Fruit fly (Drosophila melanogaster): ENCODE measurements around the gene mRpS31.

mRpS31 gene

DNA sequence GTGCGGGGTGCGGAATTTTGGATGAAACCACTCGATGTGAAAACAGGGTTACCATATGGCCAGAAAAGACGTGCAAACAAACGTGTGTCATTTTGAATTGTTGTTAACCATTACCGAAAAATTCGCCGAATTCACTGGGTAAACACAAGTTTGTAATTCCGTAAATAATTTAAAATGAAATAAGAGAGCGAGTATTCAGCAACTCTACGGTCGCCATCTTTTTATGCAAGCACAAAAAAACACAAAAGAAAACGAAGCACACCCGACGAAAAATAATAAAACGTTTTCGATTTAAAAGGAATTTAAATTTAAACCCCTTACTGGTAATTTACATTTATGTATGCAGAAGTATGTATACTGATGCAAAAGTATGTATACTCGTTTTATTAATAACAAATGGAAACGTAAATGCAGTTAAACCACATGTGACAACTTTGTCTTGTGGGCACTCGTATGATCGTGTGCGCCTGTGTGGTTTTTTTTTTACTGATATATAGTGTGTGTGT, 40.9 kb downstream of the mRpS31 start:
- no peak for TF ChIP-seq CTCF (optimal IDR thresholded peaks at IDR 0.05)

DNA sequence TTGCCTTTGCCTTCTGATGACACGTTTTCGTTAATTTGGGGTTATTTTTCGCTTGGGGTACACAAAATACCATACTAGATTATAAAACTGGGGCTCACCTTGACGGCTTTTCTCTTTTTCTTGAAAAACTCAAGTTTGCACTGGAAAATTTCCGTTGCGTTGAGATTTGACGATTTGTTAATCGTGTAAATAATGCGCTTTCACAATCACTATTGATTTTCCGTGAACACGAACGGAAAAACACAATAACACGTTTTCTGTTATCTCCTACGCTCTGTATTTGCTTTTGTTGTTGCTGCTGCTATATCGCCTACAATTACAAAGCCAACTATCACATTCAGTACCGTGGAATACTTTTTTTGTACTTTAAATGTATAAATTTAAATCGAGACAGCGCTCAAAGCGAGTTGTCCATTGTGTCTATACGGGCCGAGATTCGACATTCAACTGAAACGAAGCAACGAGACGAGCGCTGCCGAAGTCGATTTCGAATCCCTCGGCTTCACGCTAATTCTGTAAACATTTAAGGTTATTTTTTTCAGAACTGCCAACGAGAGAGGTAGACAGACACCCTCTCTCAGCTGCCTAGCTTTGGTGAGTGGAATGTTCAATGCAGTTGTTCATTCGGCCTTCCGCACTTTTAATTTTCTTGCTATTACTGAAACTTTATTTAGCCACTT, 41.5 kb downstream of the mRpS31 start:
- no peak for TF ChIP-seq CG8478 (optimal IDR thresholded peaks at IDR 0.05)
- TF ChIP-seq CTCF (optimal IDR thresholded peaks at IDR 0.05), result no peak

DNA sequence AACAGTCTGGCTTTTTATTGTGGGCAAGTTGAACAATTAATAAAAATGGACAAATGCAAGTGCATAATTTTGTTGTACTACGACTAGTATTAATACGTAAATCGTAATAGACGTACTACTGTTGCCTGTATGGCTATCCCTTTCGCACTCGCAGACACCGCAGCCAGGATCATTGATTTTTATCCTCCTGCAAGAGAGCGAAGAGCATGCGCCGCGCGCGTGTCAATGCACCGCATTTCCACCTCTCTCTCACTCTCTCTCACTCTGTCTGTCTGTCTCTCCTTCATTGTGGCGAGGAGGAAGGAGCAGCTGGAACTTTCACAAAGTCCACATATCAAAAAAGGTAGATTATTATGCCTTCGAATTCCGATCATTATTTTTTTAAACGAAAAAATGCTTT, 42.1 kb downstream of the mRpS31 start:
- TF ChIP-seq CTCF (optimal IDR thresholded peaks at IDR 0.05) (no peak), CG8478 (optimal IDR thresholded peaks at IDR 0.05) (no peak)

DNA sequence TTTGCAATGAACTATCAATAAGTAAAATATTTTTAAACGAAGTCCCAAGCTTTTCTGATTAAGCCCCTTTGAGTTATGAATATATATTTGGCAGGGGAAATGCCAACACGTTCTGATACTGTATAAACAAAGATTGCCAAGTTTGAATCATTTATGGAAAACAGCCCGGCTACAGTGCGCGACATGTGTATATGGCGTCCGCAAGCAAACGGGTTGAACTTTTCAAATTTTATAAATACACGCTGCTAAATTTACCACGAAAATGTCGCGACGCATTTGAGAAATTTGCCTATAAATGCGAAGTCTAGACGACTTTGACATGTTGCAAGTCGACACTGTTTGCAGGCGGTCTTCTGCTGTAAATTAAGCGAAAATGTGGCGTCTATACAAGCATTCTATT, 43.1 kb downstream of the mRpS31 start:
- TF ChIP-seq CTCF (optimal IDR thresholded peaks at IDR 0.05), result no peak
- no peak for TF ChIP-seq CG8478 (optimal IDR thresholded peaks at IDR 0.05)

DNA sequence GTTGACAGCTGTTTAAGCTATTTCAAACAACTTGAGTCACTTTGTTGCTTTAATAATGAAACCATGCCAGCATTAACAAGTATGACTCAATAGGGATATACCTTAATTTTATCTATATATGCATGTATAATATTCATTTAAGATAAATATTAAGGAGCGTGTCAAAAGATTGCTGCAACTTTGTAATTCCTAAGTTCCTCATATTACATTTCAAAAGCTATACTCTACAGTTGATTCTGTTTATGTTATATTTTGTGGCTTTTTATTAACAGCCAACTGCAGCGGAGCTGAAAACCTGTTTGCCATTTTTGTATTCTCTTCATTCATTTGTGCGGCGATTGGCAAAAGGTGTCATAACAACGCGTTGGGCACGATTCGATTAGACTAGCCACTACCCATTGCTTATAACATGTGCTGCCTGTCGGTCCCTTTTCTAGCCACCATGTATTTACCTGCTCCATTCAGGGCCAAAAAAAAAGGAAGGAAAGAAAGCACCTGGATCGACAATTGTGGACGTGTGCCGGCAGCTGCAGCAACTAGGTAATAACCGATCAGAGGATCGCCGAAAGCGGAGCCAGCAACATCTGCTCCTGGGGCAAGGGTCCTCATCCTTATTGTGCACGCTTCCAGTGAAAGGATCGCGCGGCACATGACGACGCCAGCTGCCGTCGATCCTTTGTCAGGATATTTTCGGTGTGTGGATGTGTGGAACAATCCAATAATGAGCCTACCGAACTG, 43.9 kb downstream of the mRpS31 start:
- TF ChIP-seq CTCF (optimal IDR thresholded peaks at IDR 0.05) (no peak), CG8478 (optimal IDR thresholded peaks at IDR 0.05) (no peak)

DNA sequence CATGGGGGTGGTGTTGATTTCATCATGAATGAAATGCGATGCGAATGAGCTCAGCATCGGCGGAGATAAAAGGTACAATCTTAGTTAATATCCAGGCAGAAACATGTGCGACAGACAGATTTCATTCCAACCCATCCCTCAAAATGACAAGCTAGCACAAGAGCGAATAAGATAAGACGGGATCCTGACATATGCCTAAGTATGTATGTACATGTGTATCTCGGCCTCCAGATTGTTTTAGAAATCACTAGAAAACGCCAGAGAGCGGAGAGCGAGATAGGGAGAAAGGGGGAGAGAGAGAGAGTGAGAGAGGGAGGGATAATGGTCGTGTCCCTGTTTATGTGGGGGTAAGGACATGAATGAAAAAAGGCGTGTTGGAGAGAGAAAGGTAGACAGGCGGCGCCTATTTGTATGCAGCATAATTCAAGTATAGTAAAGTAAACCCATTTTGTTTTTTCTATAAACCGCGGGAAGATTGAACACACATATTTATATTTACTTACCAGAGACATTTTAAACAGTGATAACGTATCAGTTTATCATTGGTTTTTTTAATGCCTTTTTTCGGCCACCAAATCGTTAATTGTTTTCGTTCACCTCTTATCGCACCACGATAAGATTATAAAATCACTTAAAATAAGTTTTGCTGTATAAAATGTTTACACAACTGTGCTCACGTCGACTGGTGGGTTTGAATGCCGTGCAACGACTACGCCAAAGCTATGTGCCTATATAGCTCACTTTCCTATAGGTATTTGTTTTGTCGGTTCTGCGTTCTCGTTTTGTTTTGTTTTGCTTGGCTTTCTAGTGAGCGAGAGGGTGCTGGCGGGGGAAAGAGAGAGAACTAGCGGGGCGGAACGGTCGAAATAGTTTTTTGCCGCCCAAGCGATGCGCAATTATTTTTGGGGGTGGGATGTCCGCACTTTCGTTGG, 45.2 kb downstream of the mRpS31 start:
- TF ChIP-seq CTCF (optimal IDR thresholded peaks at IDR 0.05) (peak in 1 of 2 experiments; percentile 13), CG8478 (optimal IDR thresholded peaks at IDR 0.05) (no peak)

DNA sequence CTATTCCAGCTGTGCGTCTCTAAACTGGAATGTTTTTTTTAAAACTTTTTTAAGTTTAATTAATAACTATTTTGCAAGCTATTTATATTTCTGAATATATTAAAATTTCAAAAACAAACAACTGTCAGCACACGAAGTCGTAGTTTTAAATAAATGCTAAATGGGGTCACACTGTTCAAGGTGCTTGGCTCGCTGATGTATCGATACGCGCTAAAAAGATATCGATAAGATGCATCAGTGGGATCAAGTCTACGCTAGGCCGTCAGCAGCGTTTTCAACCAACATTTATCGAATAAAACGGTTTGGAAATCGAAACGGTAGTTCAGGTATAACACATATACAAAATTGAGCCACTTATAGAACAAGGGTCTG, 45.9 kb downstream of the mRpS31 start, which contains the start of gene Diap1:
Diap1 (minus strand) TSS at position 148 of the 372 bp plus-strand sequence.
- TF ChIP-seq CTCF (optimal IDR thresholded peaks at IDR 0.05) (peak; percentile 72), CG8478 (optimal IDR thresholded peaks at IDR 0.05) (no peak)

DNA sequence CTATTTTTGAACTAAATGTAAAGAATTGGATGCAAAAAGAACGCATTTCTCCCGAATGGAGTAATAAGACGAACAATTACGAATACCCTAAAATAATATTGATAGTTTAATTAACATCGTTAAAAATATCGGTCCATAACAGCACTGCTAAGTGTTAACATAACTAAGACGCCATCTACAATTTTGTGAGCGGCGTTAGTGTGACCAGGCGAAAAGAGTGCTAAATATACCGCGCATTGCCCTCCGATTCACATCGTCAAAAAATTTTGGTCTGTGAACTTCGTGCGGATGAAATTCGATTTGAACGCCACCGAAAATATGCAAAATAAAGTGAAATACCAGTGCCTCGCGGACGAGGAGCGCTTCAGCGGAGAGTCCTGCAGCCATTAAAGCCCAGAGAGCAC, 46.7 kb downstream of the mRpS31 start, which contains the start of gene Mbs:
Mbs (plus strand) TSS at position 241 of the 404 bp plus-strand sequence.
- TF ChIP-seq CTCF (optimal IDR thresholded peaks at IDR 0.05), result peak; percentile 92
- no peak for TF ChIP-seq CG8478 (optimal IDR thresholded peaks at IDR 0.05)

DNA sequence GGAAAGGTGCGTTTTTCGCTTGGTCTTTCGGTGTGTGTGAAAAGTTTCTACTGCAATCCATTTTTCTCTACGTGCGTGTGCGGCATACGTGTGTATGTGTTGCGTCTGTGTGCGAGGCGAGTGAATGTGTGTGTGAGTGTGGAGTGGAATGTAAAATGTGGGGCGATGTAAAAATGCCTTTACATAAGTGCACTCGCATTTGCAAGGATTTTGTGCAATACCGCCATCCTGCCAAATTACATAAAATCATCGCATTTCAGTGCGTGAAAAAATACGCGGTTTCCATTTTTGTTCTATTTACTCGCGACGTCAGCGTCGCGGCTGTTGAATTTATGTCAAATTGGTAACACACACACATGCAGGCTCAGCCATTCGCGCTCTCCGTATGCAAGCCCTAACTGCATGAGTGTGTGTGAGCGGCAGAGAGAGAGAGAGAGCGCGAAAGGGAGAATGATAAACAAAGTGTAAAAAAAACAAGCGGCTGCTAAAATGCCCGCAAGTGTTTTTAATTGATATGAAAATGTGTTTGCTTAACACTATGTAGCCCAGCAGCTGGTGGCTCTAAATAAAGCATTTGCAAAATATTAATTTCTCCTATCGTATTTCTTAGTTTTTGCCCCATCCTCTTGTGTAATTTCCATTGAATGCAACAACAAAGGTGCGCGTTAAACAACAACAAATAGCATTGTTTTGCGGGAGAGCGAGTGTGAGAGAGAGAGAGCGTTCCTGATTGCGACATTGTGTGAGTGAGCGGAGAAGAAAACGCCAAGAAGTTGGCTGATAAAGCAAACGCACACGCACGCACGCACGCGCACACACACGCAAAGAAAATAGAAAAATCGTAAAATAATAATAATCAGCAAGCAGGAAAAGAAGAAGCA, 47.4 kb downstream of the mRpS31 start:
- TF ChIP-seq CG8478 (optimal IDR thresholded peaks at IDR 0.05), result peak; percentile 19
- no peak for TF ChIP-seq CTCF (optimal IDR thresholded peaks at IDR 0.05)

DNA sequence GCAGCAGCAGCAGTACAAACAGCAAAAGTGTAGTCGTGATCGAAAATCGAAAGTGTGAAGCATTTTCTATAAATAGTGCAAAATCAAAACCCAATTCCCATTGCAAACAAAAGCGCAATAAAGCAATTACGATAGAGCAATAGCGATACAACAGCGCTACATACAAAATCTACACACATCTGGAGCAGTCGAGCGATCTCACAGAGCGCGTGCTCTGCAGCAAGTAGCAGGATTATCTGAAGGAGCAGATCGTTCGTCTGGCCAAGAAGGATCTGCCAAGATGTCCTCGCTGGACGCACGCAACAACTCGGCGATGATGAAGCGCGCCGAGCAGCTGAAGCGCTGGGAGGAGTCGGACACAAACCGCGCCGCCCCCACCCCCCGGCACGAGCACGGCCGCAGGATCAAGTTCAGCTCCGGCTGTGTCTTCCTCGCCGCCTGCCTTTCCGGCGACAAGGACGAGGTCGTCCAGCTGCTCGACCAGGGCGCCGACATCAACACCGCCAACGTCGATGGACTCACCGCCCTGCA, 48.1 kb downstream of the mRpS31 start:
- TF ChIP-seq CG8478 (optimal IDR thresholded peaks at IDR 0.05) (no peak), CTCF (optimal IDR thresholded peaks at IDR 0.05) (no peak)

DNA sequence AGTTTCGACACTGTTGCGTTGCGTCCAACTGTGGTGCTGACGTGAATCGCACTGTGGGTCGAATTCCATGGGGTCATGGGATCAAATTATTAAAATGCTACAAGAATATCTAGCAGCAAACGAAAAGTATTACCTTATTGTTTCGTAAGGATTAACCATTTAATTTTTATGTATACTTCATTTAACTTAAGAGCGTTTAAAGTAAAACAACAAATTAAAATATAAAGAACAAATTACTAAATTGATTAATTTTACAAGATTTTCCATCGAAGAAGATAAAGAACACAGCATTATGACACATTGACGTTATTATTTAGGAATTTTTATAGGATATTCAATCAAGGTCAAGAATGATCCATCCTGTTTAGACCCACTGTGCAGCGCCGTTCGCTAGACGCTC, 49.1 kb downstream of the mRpS31 start:
- TF ChIP-seq CTCF (optimal IDR thresholded peaks at IDR 0.05), result no peak
- TF ChIP-seq CG8478 (optimal IDR thresholded peaks at IDR 0.05), result no peak
